Worm (Caenorhabditis elegans) whole organism, L2 larva: Measurements from ENCODE around the gene subs-4.
A peak's percentile ranks its signal among the peaks of the same experiment; 100 is the strongest.

Experiments
- C34F6.9 ChIP-seq: fragments of 150-350 bp; optimal IDR thresholded peaks from 2 replicates; lab custom pipeline; 2014; ENCODE audit warnings: missing biosample characterization, missing genetic modification characterization
- F13H6.1 ChIP-seq: sonication (generic microtip); optimal IDR thresholded peaks from 2 replicates; lab custom pipeline; 2016; ENCODE audit warnings: missing genetic modification characterization, missing compliant biosample characterization
- Y55F3AM.14 ChIP-seq: fragments of 200-800 bp; sonication (Bioruptor generic); optimal IDR thresholded peaks from 2 replicates; lab custom pipeline; 2018; ENCODE audit warnings: mild to moderate bottlenecking, missing genetic modification characterization, missing compliant biosample characterization
- ZK546.5 ChIP-seq: sonication (generic microtip); optimal IDR thresholded peaks from 2 replicates; lab custom pipeline; 2017; ENCODE audit warnings: missing biosample characterization, missing genetic modification characterization
- alr-1 ChIP-seq: fragments of 150-350 bp; optimal IDR thresholded peaks from 2 replicates; lab custom pipeline; 2014; ENCODE audit warnings: missing biosample characterization, missing genetic modification characterization
- aly-2 ChIP-seq: fragments of 150-350 bp; optimal IDR thresholded peaks from 2 replicates; lab custom pipeline; 2014; ENCODE audit warnings: missing biosample characterization, missing genetic modification characterization
- ama-1 ChIP-seq: fragments of 150-350 bp; optimal IDR thresholded peaks from 2 replicates; lab custom pipeline; 2018; ENCODE audit warnings: inconsistent platforms
- blmp-1 ChIP-seq: sonication (generic microtip); optimal IDR thresholded peaks from 2 replicates; lab custom pipeline; 2017; ENCODE audit warnings: missing genetic modification characterization, mild to moderate bottlenecking, missing compliant biosample characterization, antibody characterized with exemption, moderate library complexity; ENCODE audit not compliant: insufficient read depth
- ceh-82 ChIP-seq: fragments of 150-350 bp; optimal IDR thresholded peaks from 2 replicates; lab custom pipeline; 2014; ENCODE audit warnings: missing biosample characterization, missing genetic modification characterization
- crh-2 ChIP-seq: sonication (generic microtip); optimal IDR thresholded peaks from 2 replicates; lab custom pipeline; 2017; ENCODE audit warnings: missing biosample characterization, missing genetic modification characterization
- dmd-4 ChIP-seq: sonication (generic microtip); optimal IDR thresholded peaks from 2 replicates; lab custom pipeline; 2017; ENCODE audit warnings: missing biosample characterization, missing genetic modification characterization
- egl-27 ChIP-seq: sonication (generic microtip); optimal IDR thresholded peaks from 3 replicates; lab custom pipeline; 2017; ENCODE audit warnings: missing biosample characterization, missing genetic modification reagents, missing genetic modification characterization
- elt-1 ChIP-seq: fragments of 150-350 bp; optimal IDR thresholded peaks from 2 replicates; lab custom pipeline; 2014; ENCODE audit warnings: missing biosample characterization, missing genetic modification characterization
- elt-3 ChIP-seq: sonication (generic microtip); optimal IDR thresholded peaks from 2 replicates; lab custom pipeline; 2017; ENCODE audit warnings: missing biosample characterization, missing genetic modification characterization
- fos-1 ChIP-seq: fragments of 150-350 bp; optimal IDR thresholded peaks from 2 replicates; lab custom pipeline; 2014; ENCODE audit warnings: missing biosample characterization, missing genetic modification characterization
- gmeb-1 ChIP-seq: fragments of 150-350 bp; optimal IDR thresholded peaks from 2 replicates; lab custom pipeline; 2014; ENCODE audit warnings: missing biosample characterization, missing genetic modification characterization
- lin-11 ChIP-seq: fragments of 150-350 bp; sonication (generic microtip); optimal IDR thresholded peaks from 2 replicates; lab custom pipeline; 2014; ENCODE audit warnings: missing biosample characterization, missing genetic modification characterization, inconsistent platforms, mixed read lengths
- lin-13 ChIP-seq: fragments of 150-350 bp; optimal IDR thresholded peaks from 2 replicates; lab custom pipeline; 2014; ENCODE audit warnings: missing biosample characterization, missing genetic modification reagents, missing genetic modification characterization
- lin-39 ChIP-seq: fragments of 150-350 bp; optimal IDR thresholded peaks from 2 replicates; lab custom pipeline; 2014; ENCODE audit warnings: missing biosample characterization, missing genetic modification reagents, missing genetic modification characterization
- lsy-2 ChIP-seq, 2 experiments: fragments of 150-350 bp in 1 of 2; sonication (generic microtip) in 1 of 2; optimal IDR thresholded peaks; 2 replicates each; lab custom pipeline; 2014 to 2017; ENCODE audit warnings: missing biosample characterization in 2 of 2, missing genetic modification characterization in 2 of 2
- mab-5 ChIP-seq: fragments of 150-350 bp; optimal IDR thresholded peaks from 2 replicates; lab custom pipeline; 2014; ENCODE audit warnings: missing biosample characterization, missing genetic modification characterization
- mbf-1 ChIP-seq: sonication (generic microtip); optimal IDR thresholded peaks from 2 replicates; lab custom pipeline; 2017; ENCODE audit warnings: missing biosample characterization, missing genetic modification characterization
- mdl-1 ChIP-seq, 2 experiments: fragments of 150-350 bp in 1 of 2; sonication (generic microtip) in 1 of 2; optimal IDR thresholded peaks; 2 replicates each; lab custom pipeline; 2017; ENCODE audit warnings: missing biosample characterization in 2 of 2, missing genetic modification characterization in 2 of 2
- nhr-10 ChIP-seq: sonication (generic microtip); optimal IDR thresholded peaks from 2 replicates; lab custom pipeline; 2017; ENCODE audit warnings: missing biosample characterization, missing genetic modification characterization
- nhr-11 ChIP-seq: fragments of 150-350 bp; optimal IDR thresholded peaks from 2 replicates; lab custom pipeline; 2014; ENCODE audit warnings: missing biosample characterization, missing genetic modification characterization
- nhr-12 ChIP-seq: fragments of 150-350 bp; optimal IDR thresholded peaks from 2 replicates; lab custom pipeline; 2014; ENCODE audit warnings: missing biosample characterization, missing genetic modification characterization
- nhr-129 ChIP-seq: fragments of 150-350 bp; optimal IDR thresholded peaks from 2 replicates; lab custom pipeline; 2014; ENCODE audit warnings: missing biosample characterization, missing genetic modification characterization
- nhr-21 ChIP-seq: fragments of 150-350 bp; optimal IDR thresholded peaks from 2 replicates; lab custom pipeline; 2014; ENCODE audit warnings: missing biosample characterization, missing genetic modification characterization
- nhr-23 ChIP-seq: fragments of 150-350 bp; optimal IDR thresholded peaks from 2 replicates; lab custom pipeline; 2014; ENCODE audit warnings: missing biosample characterization, missing genetic modification reagents, missing genetic modification characterization
- nhr-237 ChIP-seq: fragments of 150-350 bp; optimal IDR thresholded peaks from 2 replicates; lab custom pipeline; 2014; ENCODE audit warnings: missing biosample characterization, missing genetic modification characterization
- peb-1 ChIP-seq: fragments of 150-350 bp; optimal IDR thresholded peaks from 2 replicates; lab custom pipeline; 2014; ENCODE audit warnings: missing biosample characterization, missing genetic modification characterization
- sem-4 ChIP-seq: fragments of 150-350 bp; optimal IDR thresholded peaks from 2 replicates; lab custom pipeline; 2014; ENCODE audit warnings: missing biosample characterization, missing genetic modification reagents, missing genetic modification characterization
- skn-1 ChIP-seq: sonication (generic microtip); optimal IDR thresholded peaks from 2 replicates; lab custom pipeline; 2017; ENCODE audit warnings: missing biosample characterization, missing genetic modification characterization
- sma-9 ChIP-seq, 2 experiments: fragments of 150-350 bp in 1 of 2; sonication (generic microtip) in 1 of 2; optimal IDR thresholded peaks; 2 replicates each; lab custom pipeline; 2014 to 2016; ENCODE audit warnings: missing genetic modification characterization in 2 of 2, mild to moderate bottlenecking in 1 of 2, missing biosample characterization in 1 of 2, missing compliant biosample characterization in 1 of 2, missing genetic modification reagents in 1 of 2, moderate library complexity in 1 of 2
- snpc-4 ChIP-seq: fragments of 150-350 bp; optimal IDR thresholded peaks from 2 replicates; lab custom pipeline; 2014; ENCODE audit warnings: missing biosample characterization, missing genetic modification characterization
- unc-39 ChIP-seq: fragments of 150-350 bp; optimal IDR thresholded peaks from 2 replicates; lab custom pipeline; 2014; ENCODE audit warnings: missing biosample characterization, missing genetic modification characterization
- unc-55 ChIP-seq: fragments of 150-350 bp; sonication (generic microtip); optimal IDR thresholded peaks from 3 replicates; lab custom pipeline; 2014; ENCODE audit warnings: missing biosample characterization, missing genetic modification reagents, missing genetic modification characterization
- zag-1 ChIP-seq: fragments of 150-350 bp; optimal IDR thresholded peaks from 2 replicates; lab custom pipeline; 2014; ENCODE audit warnings: missing biosample characterization, missing genetic modification characterization
- ztf-1 ChIP-seq: fragments of 200-800 bp; sonication (Bioruptor generic); conservative IDR thresholded peaks from 2 replicates; pipeline ENCODE4 v1.3.6; 2022; ENCODE audit warnings: missing genetic modification characterization, missing compliant biosample characterization
- ztf-11 ChIP-seq: sonication (generic microtip); optimal IDR thresholded peaks from 2 replicates; lab custom pipeline; 2017; ENCODE audit warnings: missing biosample characterization, missing genetic modification characterization
- ztf-4 ChIP-seq: fragments of 150-350 bp; optimal IDR thresholded peaks from 2 replicates; lab custom pipeline; 2014; ENCODE audit warnings: missing biosample characterization, missing genetic modification characterization

Gene subs-4

DNA sequence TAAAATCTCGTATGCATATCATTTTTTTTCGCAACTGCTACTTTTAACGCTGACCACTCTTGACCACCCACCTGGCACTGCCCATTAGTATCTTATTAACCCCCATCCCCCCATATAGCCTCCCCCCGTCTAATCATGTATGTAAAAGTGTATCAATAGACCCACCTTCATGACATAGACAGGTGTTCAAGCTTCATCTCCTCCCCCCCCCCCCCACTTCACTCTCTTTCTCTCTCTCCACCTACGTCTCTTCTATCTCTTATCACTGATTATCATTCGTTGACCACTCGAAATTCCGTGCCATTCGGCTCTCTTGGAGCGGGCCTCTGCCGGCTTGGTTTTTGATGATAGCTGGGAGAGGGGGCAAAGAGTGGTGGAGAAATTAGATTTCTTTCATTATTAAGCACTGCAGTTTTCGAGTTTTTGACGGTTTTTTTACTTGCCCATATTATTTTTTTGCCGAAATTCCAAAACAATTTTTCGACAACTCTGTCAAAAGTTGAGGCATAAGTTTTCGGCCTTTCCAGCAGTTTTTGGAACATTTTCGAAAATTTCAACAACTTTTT is 26.2 kb upstream of the subs-4 start:
- no peak for TF ChIP-seq alr-1
- no peak for TF ChIP-seq nhr-11 (tag; lab: Kevin White, UChicago)
- TF ChIP-seq ama-1 (lab: Kevin White, UChicago): no peak
- TF ChIP-seq aly-2 (tag; lab: Kevin White, UChicago): no peak
- no peak for TF ChIP-seq skn-1 (tag; lab: Kevin White, UChicago)
- no peak for TF ChIP-seq nhr-237 (tag; lab: Kevin White, UChicago)
- TF ChIP-seq ZK546.5 (tag; lab: Kevin White, UChicago): no peak
- no peak for TF ChIP-seq lin-13
- no peak for TF ChIP-seq unc-55
- TF ChIP-seq nhr-21 (tag; lab: Kevin White, UChicago): no peak
- no peak for TF ChIP-seq nhr-23 (tag; lab: Kevin White, UChicago)
- no peak for TF ChIP-seq lsy-2 (tag; optimal IDR thresholded peaks at IDR 0.05; lab: Kevin White, UChicago)
- no peak for TF ChIP-seq mdl-1 (tag; optimal IDR thresholded peaks at IDR 0.05; lab: Kevin White, UChicago)
- TF ChIP-seq nhr-129 (tag; lab: Kevin White, UChicago): no peak
- no peak for TF ChIP-seq nhr-10 (tag; lab: Kevin White, UChicago)
- TF ChIP-seq ztf-4 (tag; lab: Kevin White, UChicago): no peak
- no peak for TF ChIP-seq snpc-4 (tag; lab: Kevin White, UChicago)
- TF ChIP-seq Y55F3AM.14 (GFP tag; lab: Kevin White, UChicago): no peak

DNA sequence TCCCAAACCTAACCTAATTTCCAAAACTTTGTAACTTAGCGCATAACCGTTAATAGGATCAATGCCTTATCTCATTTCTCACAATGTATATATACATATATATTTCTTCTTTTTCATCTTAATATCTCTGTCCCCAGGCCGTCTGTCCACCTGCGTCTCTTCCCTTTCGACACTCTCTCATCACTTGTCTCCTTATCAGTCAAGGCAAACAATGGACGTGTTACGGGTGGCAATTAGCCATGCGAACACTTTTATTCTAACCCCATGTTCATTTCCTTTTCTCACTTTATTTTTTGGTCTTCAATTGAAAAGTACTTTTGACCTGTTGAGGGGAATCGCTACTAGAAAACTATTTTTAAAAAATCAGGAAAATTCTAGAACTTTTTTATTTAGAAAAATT is 24.6 kb upstream of the subs-4 start:
- TF ChIP-seq nhr-237 (tag; lab: Kevin White, UChicago) (no peak), dmd-4 (tag; lab: Kevin White, UChicago) (no peak), crh-2 (tag; lab: Kevin White, UChicago) (peak; percentile 30), fos-1 (tag; lab: Kevin White, UChicago) (peak; percentile 24), egl-27 (tag; lab: Kevin White, UChicago) (no peak), lin-11 (tag; lab: Kevin White, UChicago) (no peak), nhr-129 (tag; lab: Kevin White, UChicago) (no peak), sma-9 (GFP tag; optimal IDR thresholded peaks at IDR 0.05; lab: Kevin White, UChicago) (peak; percentile 13), sma-9 (tag; optimal IDR thresholded peaks at IDR 0.05; lab: Kevin White, UChicago) (no peak), zag-1 (no peak), gmeb-1 (tag; lab: Kevin White, UChicago) (peak; percentile 30), C34F6.9 (no peak), nhr-10 (tag; lab: Kevin White, UChicago) (no peak), unc-55 (no peak), nhr-23 (tag; lab: Kevin White, UChicago) (no peak), skn-1 (tag; lab: Kevin White, UChicago) (no peak), nhr-21 (tag; lab: Kevin White, UChicago) (no peak), ztf-1 (GFP tag; lab: Robert Waterston, UW) (no peak), F13H6.1 (tag; lab: Kevin White, UChicago) (peak; percentile 3), alr-1 (no peak), aly-2 (tag; lab: Kevin White, UChicago) (no peak), ama-1 (lab: Kevin White, UChicago) (no peak), mdl-1 (tag; optimal IDR thresholded peaks at IDR 0.05; lab: Kevin White, UChicago) (no peak), Y55F3AM.14 (GFP tag; lab: Kevin White, UChicago) (no peak), ztf-4 (tag; lab: Kevin White, UChicago) (no peak), ceh-82 (tag; lab: Kevin White, UChicago) (no peak), elt-1 (tag; lab: Kevin White, UChicago) (no peak), blmp-1 (tag; lab: Kevin White, UChicago) (no peak), ZK546.5 (tag; lab: Kevin White, UChicago) (no peak), lin-39 (tag; lab: Kevin White, UChicago) (no peak), peb-1 (tag; lab: Kevin White, UChicago) (no peak), unc-39 (no peak), mab-5 (tag; lab: Kevin White, UChicago) (no peak), elt-3 (no peak), snpc-4 (tag; lab: Kevin White, UChicago) (no peak), nhr-12 (tag; lab: Kevin White, UChicago) (no peak), sem-4 (tag; lab: Kevin White, UChicago) (no peak), ztf-11 (tag; lab: Kevin White, UChicago) (no peak), mbf-1 (no peak)
- TF ChIP-seq, all 48 proteins: peak for 5
